Fruit fly (Drosophila melanogaster) whole organism, wandering third instar larva: ENCODE measurements around the gene Tmx3.

Source experiments
- Abd-B ChIP-seq: fragments of >200 bp; optimal IDR thresholded peaks from 2 replicates; lab custom pipeline; 2017; ENCODE audit warnings: missing biosample characterization, missing genetic modification characterization
- CG32264 ChIP-seq: fragments of 200-800 bp; sonication (Bioruptor generic); optimal IDR thresholded peaks from 2 replicates; lab custom pipeline; 2016; ENCODE audit warnings: missing biosample characterization, missing genetic modification characterization
- CG9705 ChIP-seq: fragments of 200-800 bp; sonication (Bioruptor generic); optimal IDR thresholded peaks from 2 replicates; lab custom pipeline; 2018; ENCODE audit warnings: missing biosample characterization, mild to moderate bottlenecking, missing genetic modification characterization
- CrebA ChIP-seq: fragments of 200-800 bp; sonication (Bioruptor generic); optimal IDR thresholded peaks from 2 replicates; lab custom pipeline; 2016; ENCODE audit warnings: missing biosample characterization, mild to moderate bottlenecking, missing genetic modification characterization, borderline replicate concordance
- Dfd ChIP-seq: fragments of >200 bp; optimal IDR thresholded peaks from 2 replicates; lab custom pipeline; 2017; ENCODE audit warnings: missing biosample characterization, missing genetic modification characterization
- Dif ChIP-seq: fragments of 200-275, 200-300 bp; sonication (Bioruptor generic); optimal IDR thresholded peaks from 2 replicates; lab custom pipeline; 2018; ENCODE audit warnings: missing biosample characterization, missing genetic modification characterization; ENCODE audit not compliant: partially characterized antibody
- HLH106 ChIP-seq: fragments of 200-800 bp; optimal IDR thresholded peaks from 3 replicates; lab custom pipeline; 2019; ENCODE audit warnings: missing biosample characterization, mild to moderate bottlenecking, missing genetic modification characterization, moderate library complexity
- Hnf4 ChIP-seq: fragments of 200-800 bp; sonication (Bioruptor generic); optimal IDR thresholded peaks from 2 replicates; lab custom pipeline; 2016; ENCODE audit warnings: missing biosample characterization, mild to moderate bottlenecking, missing genetic modification characterization
- Hr78 ChIP-seq: fragments of >200 bp; optimal IDR thresholded peaks from 2 replicates; lab custom pipeline; 2017; ENCODE audit warnings: missing biosample characterization, missing genetic modification characterization
- Hr83 ChIP-seq: fragments of 200-300 bp; sonication (Bioruptor generic); optimal IDR thresholded peaks from 2 replicates; lab custom pipeline; 2016; ENCODE audit warnings: missing biosample characterization, mild to moderate bottlenecking, missing genetic modification characterization, moderate library complexity; ENCODE audit not compliant: poor library complexity, severe bottlenecking
- Jra ChIP-seq: sonication (Bioruptor generic); optimal IDR thresholded peaks from 2 replicates; lab custom pipeline; 2016; ENCODE audit warnings: missing biosample characterization, missing genetic modification characterization
- Mio ChIP-seq: sonication (Bioruptor generic); optimal IDR thresholded peaks from 2 replicates; lab custom pipeline; 2016; ENCODE audit warnings: missing biosample characterization, missing genetic modification characterization
- Myc ChIP-seq: fragments of >200 bp; optimal IDR thresholded peaks from 2 replicates; lab custom pipeline; 2017
- N ChIP-seq: fragments of >200 bp; optimal IDR thresholded peaks from 2 replicates; lab custom pipeline; 2018; ENCODE audit warnings: missing biosample characterization, missing external identifiers, missing genetic modification characterization
- OdsH ChIP-seq: fragments of 200-800 bp; sonication (Bioruptor generic); optimal IDR thresholded peaks from 2 replicates; lab custom pipeline; 2016; ENCODE audit warnings: missing biosample characterization, mild to moderate bottlenecking, missing genetic modification characterization
- Rel ChIP-seq, 2 experiments: fragments of 200-800 bp; sonication (Bioruptor generic) in 1 of 2; optimal IDR thresholded peaks; 2 replicates in 1 of 2; 3 replicates in 1 of 2; lab custom pipeline; 2016 to 2019; ENCODE audit warnings: mild to moderate bottlenecking in 2 of 2, missing biosample characterization in 2 of 2, missing genetic modification characterization in 2 of 2, moderate library complexity in 1 of 2
- Sp1 ChIP-seq: fragments of 200-800 bp; sonication (Bioruptor generic); optimal IDR thresholded peaks from 3 replicates; lab custom pipeline; 2019; ENCODE audit warnings: missing biosample characterization, mild to moderate bottlenecking, missing genetic modification characterization, moderate library complexity
- Vsx2 ChIP-seq: fragments of 200-300, 225-300 bp; sonication (Bioruptor generic); optimal IDR thresholded peaks from 2 replicates; lab custom pipeline; 2018; ENCODE audit warnings: missing biosample characterization, missing genetic modification characterization; ENCODE audit not compliant: partially characterized antibody
- br ChIP-seq: fragments of 200-800 bp; sonication (Bioruptor generic); optimal IDR thresholded peaks from 2 replicates; lab custom pipeline; 2016; ENCODE audit warnings: missing biosample characterization, missing genetic modification characterization
- brk ChIP-seq: fragments of 200-800 bp; sonication (Bioruptor generic); optimal IDR thresholded peaks from 2 replicates; lab custom pipeline; 2016; ENCODE audit warnings: missing biosample characterization, mild to moderate bottlenecking, missing genetic modification characterization
- dl ChIP-seq, 2 experiments: fragments of 175-275, 200-275 bp in 1 of 2; fragments of 200-275 bp in 1 of 2; sonication (Bioruptor generic); optimal IDR thresholded peaks; lab custom pipeline; 2018; ENCODE audit warnings: mild to moderate bottlenecking in 2 of 2, missing biosample characterization in 2 of 2, missing genetic modification characterization in 2 of 2, moderate library complexity in 2 of 2; ENCODE audit not compliant: partially characterized antibody in 2 of 2, insufficient read depth in 1 of 2
- dmrt93B ChIP-seq: fragments of 200-800 bp; sonication (Bioruptor generic); optimal IDR thresholded peaks from 2 replicates; lab custom pipeline; 2018; ENCODE audit warnings: missing biosample characterization, mild to moderate bottlenecking, missing genetic modification characterization
- ey ChIP-seq: fragments of 200-800 bp; sonication (Bioruptor generic); optimal IDR thresholded peaks from 2 replicates; lab custom pipeline; 2016; ENCODE audit warnings: missing biosample characterization, missing genetic modification characterization
- foxo ChIP-seq, 2 experiments: fragments of 200-800 bp; sonication (Bioruptor generic); optimal IDR thresholded peaks; 2 replicates in 1 of 2; 3 replicates in 1 of 2; lab custom pipeline; 2016 to 2017; ENCODE audit warnings: missing biosample characterization in 2 of 2, missing genetic modification characterization in 2 of 2
- fru ChIP-seq: fragments of 200-800 bp; sonication (Bioruptor generic); optimal IDR thresholded peaks from 3 replicates; lab custom pipeline; 2016; ENCODE audit warnings: missing biosample characterization, mild to moderate bottlenecking, missing genetic modification characterization
- h ChIP-seq: fragments of 200-800 bp; sonication (Bioruptor generic); optimal IDR thresholded peaks from 3 replicates; lab custom pipeline; 2016; ENCODE audit warnings: missing biosample characterization, mild to moderate bottlenecking, missing genetic modification characterization
- jim ChIP-seq: fragments of 175-275, 200-325 bp; sonication (Bioruptor generic); optimal IDR thresholded peaks from 2 replicates; lab custom pipeline; 2016; ENCODE audit warnings: missing biosample characterization, mild to moderate bottlenecking, missing genetic modification characterization
- lola ChIP-seq: fragments of >200 bp; optimal IDR thresholded peaks from 2 replicates; lab custom pipeline; 2017; ENCODE audit warnings: missing biosample characterization, missing genetic modification characterization
- pan ChIP-seq: fragments of >200 bp; optimal IDR thresholded peaks from 2 replicates; lab custom pipeline; 2017
- rgr ChIP-seq: fragments of 200-800 bp; sonication (Bioruptor generic); optimal IDR thresholded peaks from 3 replicates; lab custom pipeline; 2016; ENCODE audit warnings: missing biosample characterization, mild to moderate bottlenecking, missing genetic modification characterization
- sage ChIP-seq: fragments of 200-800 bp; sonication (Bioruptor generic); optimal IDR thresholded peaks from 2 replicates; lab custom pipeline; 2016; ENCODE audit warnings: missing biosample characterization, mild to moderate bottlenecking, missing genetic modification characterization
- sv ChIP-seq: fragments of 200-800 bp; sonication (Bioruptor generic); optimal IDR thresholded peaks from 3 replicates; lab custom pipeline; 2016; ENCODE audit warnings: missing biosample characterization, missing genetic modification characterization
- usp ChIP-seq: fragments of >200 bp; optimal IDR thresholded peaks from 2 replicates; lab custom pipeline; 2017; ENCODE audit warnings: missing biosample characterization, missing genetic modification characterization
- woc ChIP-seq: sonication (Bioruptor generic); optimal IDR thresholded peaks from 2 replicates; lab custom pipeline; 2016; ENCODE audit warnings: missing biosample characterization, mild to moderate bottlenecking, missing genetic modification characterization

Gene Tmx3

DNA sequence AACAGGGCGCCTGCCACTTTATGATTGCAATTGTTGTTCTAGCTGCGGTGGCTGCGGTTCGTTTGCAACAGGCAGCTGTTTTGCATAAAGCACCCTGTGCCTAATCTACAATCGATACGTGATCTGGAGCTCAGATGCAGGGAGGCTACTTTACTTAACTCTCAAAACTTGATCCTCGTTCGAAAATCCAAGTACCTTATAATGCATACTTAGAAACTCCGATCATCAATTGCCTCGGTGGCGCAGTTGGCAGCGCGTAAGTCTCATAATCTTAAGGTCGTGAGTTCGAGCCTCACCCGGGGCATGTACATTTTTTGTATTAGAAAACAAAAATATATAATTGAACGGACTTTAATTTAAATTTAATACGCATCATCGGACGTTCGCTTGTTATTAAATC lies 7.1 kb upstream of the Tmx3 start:
- TF ChIP-seq lola (GFP tag; lab: Kevin White, UChicago) (no peak), Rel (GFP tag; optimal IDR thresholded peaks at IDR 0.05; lab: Kevin White, UChicago) (no peak), Rel (tag; optimal IDR thresholded peaks at IDR 0.05; lab: Kevin White, UChicago) (no peak), Abd-B (no peak), Sp1 (GFP tag; lab: Kevin White, UChicago) (no peak), CrebA (GFP tag; lab: Kevin White, UChicago) (no peak), br (GFP tag; lab: Kevin White, UChicago) (no peak), brk (GFP tag; lab: Kevin White, UChicago) (no peak), Dif (no peak), woc (GFP tag; lab: Kevin White, UChicago) (no peak), Hr78 (GFP tag; lab: Kevin White, UChicago) (no peak), pan (lab: Kevin White, UChicago) (no peak), foxo (GFP tag; optimal IDR thresholded peaks at IDR 0.05; lab: Kevin White, UChicago) (no peak), dmrt93B (no peak), Vsx2 (GFP tag; lab: Kevin White, UChicago) (no peak), Jra (GFP tag; lab: Kevin White, UChicago) (no peak), Hnf4 (GFP tag; lab: Kevin White, UChicago) (no peak)

DNA sequence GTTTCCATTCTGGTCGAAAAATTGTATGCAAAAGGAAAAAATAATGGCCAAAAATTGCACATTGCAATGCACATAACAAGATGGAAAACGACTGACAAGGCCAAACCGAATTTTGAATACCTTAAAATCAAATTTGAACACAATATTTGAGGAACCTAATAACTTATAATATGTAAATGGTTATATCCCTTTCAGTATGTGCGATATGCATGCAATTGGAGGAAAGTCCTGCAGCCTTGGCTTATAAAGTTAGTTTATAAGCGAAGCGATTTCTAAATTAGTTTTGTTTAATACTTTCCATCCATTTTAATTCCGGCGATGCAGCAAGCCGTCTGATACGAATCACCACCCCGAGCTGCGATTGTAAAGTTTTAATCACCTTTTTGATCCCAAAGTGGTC lies 3.7 kb upstream of the Tmx3 start:
- no peak for TF ChIP-seq dmrt93B
- TF ChIP-seq Jra (GFP tag; lab: Kevin White, UChicago) = no peak
- TF ChIP-seq OdsH (GFP tag; lab: Kevin White, UChicago) = no peak
- no peak for TF ChIP-seq usp
- TF ChIP-seq sv (GFP tag; lab: Kevin White, UChicago) = no peak
- TF ChIP-seq Mio (GFP tag; lab: Kevin White, UChicago) = no peak
- no peak for TF ChIP-seq ey (GFP tag; lab: Kevin White, UChicago)
- no peak for TF ChIP-seq Sp1 (GFP tag; lab: Kevin White, UChicago)
- no peak for TF ChIP-seq Dif
- TF ChIP-seq rgr (GFP tag; lab: Kevin White, UChicago) = no peak
- no peak for TF ChIP-seq Hr78 (GFP tag; lab: Kevin White, UChicago)
- TF ChIP-seq fru = no peak
- no peak for TF ChIP-seq br (GFP tag; lab: Kevin White, UChicago)
- no peak for TF ChIP-seq N
- TF ChIP-seq Hr83 = no peak
- TF ChIP-seq foxo (GFP tag; optimal IDR thresholded peaks at IDR 0.05; lab: Kevin White, UChicago) = no peak

DNA sequence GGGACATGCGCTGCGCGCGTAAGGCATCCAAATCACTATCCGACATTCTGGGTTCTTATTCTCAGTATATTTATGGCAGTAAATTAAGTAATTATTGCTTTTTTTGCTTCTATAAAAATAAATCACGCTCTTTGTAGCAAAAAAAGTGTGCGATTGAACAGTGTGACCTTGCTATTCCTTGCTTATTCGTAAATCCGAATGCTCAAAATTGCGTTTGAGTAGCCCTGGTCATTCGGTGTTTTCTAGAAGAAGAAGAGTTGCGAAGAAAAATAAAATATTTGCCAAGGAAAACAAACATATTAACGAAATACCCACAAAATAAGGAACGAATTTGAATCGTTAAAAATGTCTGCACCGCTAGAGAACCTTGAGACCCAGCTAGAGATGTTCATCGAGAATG lies 3.0 kb downstream of the Tmx3 start, which contains the start of the genes PDCD-5 and MED10:
Gene PDCD-5, minus strand, starts transcription at position 182 of the 400 bp plus-strand sequence.
Gene MED10, plus strand, starts transcription at position 228 of the 400 bp plus-strand sequence.
- TF ChIP-seq dmrt93B (no peak), Rel (GFP tag; optimal IDR thresholded peaks at IDR 0.05; lab: Kevin White, UChicago) (no peak), Rel (tag; optimal IDR thresholded peaks at IDR 0.05; lab: Kevin White, UChicago) (peak; percentile 65), woc (GFP tag; lab: Kevin White, UChicago) (no peak), Hr83 (peak; percentile 30), Myc (lab: Kevin White, UChicago) (peak; percentile 29), HLH106 (tag; lab: Kevin White, UChicago) (peak; percentile 39), rgr (GFP tag; lab: Kevin White, UChicago) (peak; percentile 12), Sp1 (GFP tag; lab: Kevin White, UChicago) (peak; percentile 39), Hnf4 (GFP tag; lab: Kevin White, UChicago) (no peak), Mio (GFP tag; lab: Kevin White, UChicago) (no peak), sv (GFP tag; lab: Kevin White, UChicago) (no peak), Jra (GFP tag; lab: Kevin White, UChicago) (no peak), sage (GFP tag; lab: Kevin White, UChicago) (no peak), dl (GFP tag; optimal IDR thresholded peaks at IDR 0.05; lab: Kevin White, UChicago; ENCODE audit: insufficient read depth in 1 of 2, partially characterized antibody in 2 of 2) (no peak), foxo (GFP tag; optimal IDR thresholded peaks at IDR 0.05; lab: Kevin White, UChicago) (no peak), Dif (peak; percentile 0), OdsH (GFP tag; lab: Kevin White, UChicago) (peak; percentile 3), CrebA (GFP tag; lab: Kevin White, UChicago) (no peak)

- no peak for TF ChIP-seq jim (GFP tag; lab: Kevin White, UChicago)
- TF ChIP-seq Hr78 (GFP tag; lab: Kevin White, UChicago) = no peak
- TF ChIP-seq lola (GFP tag; lab: Kevin White, UChicago) = no peak
- no peak for TF ChIP-seq h (GFP tag; lab: Kevin White, UChicago)
- no peak for TF ChIP-seq Abd-B
- TF ChIP-seq CG32264 (GFP tag; lab: Kevin White, UChicago) = no peak
- TF ChIP-seq Sp1 (GFP tag; lab: Kevin White, UChicago) = no peak
- no peak for TF ChIP-seq N
- no peak for TF ChIP-seq CG9705 (GFP tag; lab: Kevin White, UChicago)
- TF ChIP-seq Dfd (GFP tag; lab: Kevin White, UChicago) = no peak
- TF ChIP-seq Mio (GFP tag; lab: Kevin White, UChicago) = no peak
- TF ChIP-seq foxo (GFP tag; optimal IDR thresholded peaks at IDR 0.05; lab: Kevin White, UChicago) = no peak
- TF ChIP-seq fru = no peak
Observed at dm6 chr3L:16232924-16233323, 4.0 kb downstream of the Tmx3 start, which contains the start of gene Hsc20. Gene Hsc20, plus strand, starts transcription at chr3L:16233127.
